Fruit fly (Drosophila melanogaster): ENCODE results near the gene CG31676.
A peak's percentile ranks its signal among the peaks of the same experiment; 100 is the strongest.

Gene CG31676

dm6 chr2L:20885889-20886507 lies 45.4 kb downstream of the CG31676 start (continued):
- TF ChIP-seq Xbp1 (GFP tag; optimal IDR thresholded peaks at IDR 0.05), result no peak
- TF ChIP-seq CG9797 (GFP tag; optimal IDR thresholded peaks at IDR 0.05), result no peak
- no peak for TF ChIP-seq CG4820 (GFP tag; optimal IDR thresholded peaks at IDR 0.05)
- no peak for TF ChIP-seq en (GFP tag; optimal IDR thresholded peaks at IDR 0.05)

- TF ChIP-seq Myb (GFP tag; optimal IDR thresholded peaks at IDR 0.05) (no peak), CG6854 (GFP tag; optimal IDR thresholded peaks at IDR 0.05) (no peak), sc (optimal IDR thresholded peaks at IDR 0.05) (no peak), sc (GFP tag; optimal IDR thresholded peaks at IDR 0.05) (no peak), en (GFP tag; optimal IDR thresholded peaks at IDR 0.05) (no peak), Atf-2 (GFP tag; optimal IDR thresholded peaks at IDR 0.05) (no peak), CG11456 (GFP tag; IDR thresholded peaks at IDR 0.05) (no peak), Dll (GFP tag; IDR thresholded peaks at IDR 0.05; ENCODE audit: partially characterized antibody) (no peak), tap (tag; optimal IDR thresholded peaks at IDR 0.05) (no peak), Nf-YB (GFP tag; optimal IDR thresholded peaks at IDR 0.05) (no peak), CG3726 (GFP tag; IDR thresholded peaks at IDR 0.05) (no peak), phol (tag; optimal IDR thresholded peaks at IDR 0.05) (no peak), ci (GFP tag; IDR thresholded peaks at IDR 0.05) (no peak), Ptx1 (GFP tag; IDR thresholded peaks at IDR 0.05) (no peak), odd (GFP tag; optimal IDR thresholded peaks at IDR 0.05) (no peak), cwo (GFP tag; optimal IDR thresholded peaks at IDR 0.05) (no peak), ems (GFP tag; optimal IDR thresholded peaks at IDR 0.05) (no peak), Aef1 (GFP tag; IDR thresholded peaks at IDR 0.05) (no peak), Hr39 (optimal IDR thresholded peaks at IDR 0.05) (no peak)
Observed at dm6 chr2L:20887273-20887672, 46.7 kb downstream of the CG31676 start.

dm6 chr2L:20889857-20890606 lies 49.5 kb downstream of the CG31676 start:
- TF ChIP-seq dmrt11E (tag; optimal IDR thresholded peaks at IDR 0.05) (peak; percentile 30), CG30403 (GFP tag; optimal IDR thresholded peaks at IDR 0.05) (peak; percentile 48), salm (tag; optimal IDR thresholded peaks at IDR 0.05) (no peak), CG33213 (GFP tag; optimal IDR thresholded peaks at IDR 0.05) (peak; percentile 10), CG1602 (GFP tag; optimal IDR thresholded peaks at IDR 0.05) (no peak), btn (GFP tag; optimal IDR thresholded peaks at IDR 0.05) (no peak), CG4854 (GFP tag; optimal IDR thresholded peaks at IDR 0.05) (peak; percentile 4), Xbp1 (GFP tag; optimal IDR thresholded peaks at IDR 0.05) (peak; percentile 26), ci (GFP tag; IDR thresholded peaks at IDR 0.05) (peak; percentile 67; the same call in 1 of the 3 replicates), abd-A (tag; optimal IDR thresholded peaks at IDR 0.05) (peak; percentile 30), CG11456 (GFP tag; IDR thresholded peaks at IDR 0.05) (no peak), BtbVII (GFP tag; optimal IDR thresholded peaks at IDR 0.05) (peak; percentile 23), Abd-B (GFP tag; optimal IDR thresholded peaks at IDR 0.05) (peak; percentile 34), CG5953 (GFP tag; IDR thresholded peaks at IDR 0.05) (no peak), nau (GFP tag; optimal IDR thresholded peaks at IDR 0.05) (peak; percentile 11), kni (GFP tag; optimal IDR thresholded peaks at IDR 0.05) (peak; percentile 57), lmd (GFP tag; IDR thresholded peaks at IDR 0.05) (peak; percentile 35), CG3281 (GFP tag; optimal IDR thresholded peaks at IDR 0.05) (peak; percentile 14), CG14441 (GFP tag; IDR thresholded peaks at IDR 0.05) (peak; percentile 29; the same call in 1 of the 2 replicates), ATbp (GFP tag; optimal IDR thresholded peaks at IDR 0.05) (peak; percentile 44), nmo (GFP tag; optimal IDR thresholded peaks at IDR 0.05) (peak; percentile 42), HLHmδ (GFP tag; optimal IDR thresholded peaks at IDR 0.05) (peak; percentile 52), CG4404 (GFP tag; IDR thresholded peaks at IDR 0.05) (no peak), sug (tag; optimal IDR thresholded peaks at IDR 0.05) (peak; percentile 38), run (tag; optimal IDR thresholded peaks at IDR 0.05) (peak; percentile 55), bab2 (GFP tag; optimal IDR thresholded peaks at IDR 0.05) (peak; percentile 15), cato (GFP tag; optimal IDR thresholded peaks at IDR 0.05; ENCODE audit: borderline replicate concordance) (no peak), Rx (GFP tag; IDR thresholded peaks at IDR 0.05) (0 out of 2 replicates have a peak, but pooled peaks have one; percentile 8)

Data from whole organism, embryonic.